Fruit fly (Drosophila melanogaster) whole organism, wandering third instar larva: ENCODE measurements around the gene CG8142.
A peak's percentile ranks its signal among the peaks of the same experiment; 100 is the strongest.

Source experiments
- Abd-B ChIP-seq: fragments of >200 bp; optimal IDR thresholded peaks from 2 replicates; lab custom pipeline; 2017; ENCODE audit warnings: missing biosample characterization, missing genetic modification characterization
- CG9705 ChIP-seq: fragments of 200-800 bp; sonication (Bioruptor generic); optimal IDR thresholded peaks from 2 replicates; lab custom pipeline; 2018; ENCODE audit warnings: missing biosample characterization, mild to moderate bottlenecking, missing genetic modification characterization
- CrebA ChIP-seq: fragments of 200-800 bp; sonication (Bioruptor generic); optimal IDR thresholded peaks from 2 replicates; lab custom pipeline; 2016; ENCODE audit warnings: missing biosample characterization, mild to moderate bottlenecking, missing genetic modification characterization, borderline replicate concordance
- Dfd ChIP-seq: fragments of >200 bp; optimal IDR thresholded peaks from 2 replicates; lab custom pipeline; 2017; ENCODE audit warnings: missing biosample characterization, missing genetic modification characterization
- Dif ChIP-seq: fragments of 200-275, 200-300 bp; sonication (Bioruptor generic); optimal IDR thresholded peaks from 2 replicates; lab custom pipeline; 2018; ENCODE audit warnings: missing biosample characterization, missing genetic modification characterization; ENCODE audit not compliant: partially characterized antibody
- GATAd ChIP-seq: sonication (Bioruptor generic); optimal IDR thresholded peaks from 2 replicates; lab custom pipeline; 2016; ENCODE audit warnings: missing biosample characterization, missing genetic modification characterization
- HLH106 ChIP-seq: fragments of 200-800 bp; optimal IDR thresholded peaks from 3 replicates; lab custom pipeline; 2019; ENCODE audit warnings: missing biosample characterization, mild to moderate bottlenecking, missing genetic modification characterization, moderate library complexity
- Hr78 ChIP-seq: fragments of >200 bp; optimal IDR thresholded peaks from 2 replicates; lab custom pipeline; 2017; ENCODE audit warnings: missing biosample characterization, missing genetic modification characterization
- Hr83 ChIP-seq: fragments of 200-300 bp; sonication (Bioruptor generic); optimal IDR thresholded peaks from 2 replicates; lab custom pipeline; 2016; ENCODE audit warnings: missing biosample characterization, mild to moderate bottlenecking, missing genetic modification characterization, moderate library complexity; ENCODE audit not compliant: poor library complexity, severe bottlenecking
- Jra ChIP-seq: sonication (Bioruptor generic); optimal IDR thresholded peaks from 2 replicates; lab custom pipeline; 2016; ENCODE audit warnings: missing biosample characterization, missing genetic modification characterization
- Myc ChIP-seq: fragments of >200 bp; optimal IDR thresholded peaks from 2 replicates; lab custom pipeline; 2017
- N ChIP-seq: fragments of >200 bp; optimal IDR thresholded peaks from 2 replicates; lab custom pipeline; 2018; ENCODE audit warnings: missing biosample characterization, missing external identifiers, missing genetic modification characterization
- OdsH ChIP-seq: fragments of 200-800 bp; sonication (Bioruptor generic); optimal IDR thresholded peaks from 2 replicates; lab custom pipeline; 2016; ENCODE audit warnings: missing biosample characterization, mild to moderate bottlenecking, missing genetic modification characterization
- Rel ChIP-seq, 2 experiments: fragments of 200-800 bp; sonication (Bioruptor generic) in 1 of 2; optimal IDR thresholded peaks; 2 replicates in 1 of 2; 3 replicates in 1 of 2; lab custom pipeline; 2016 to 2019; ENCODE audit warnings: mild to moderate bottlenecking in 2 of 2, missing biosample characterization in 2 of 2, missing genetic modification characterization in 2 of 2, moderate library complexity in 1 of 2
- Vsx2 ChIP-seq: fragments of 200-300, 225-300 bp; sonication (Bioruptor generic); optimal IDR thresholded peaks from 2 replicates; lab custom pipeline; 2018; ENCODE audit warnings: missing biosample characterization, missing genetic modification characterization; ENCODE audit not compliant: partially characterized antibody
- br ChIP-seq: fragments of 200-800 bp; sonication (Bioruptor generic); optimal IDR thresholded peaks from 2 replicates; lab custom pipeline; 2016; ENCODE audit warnings: missing biosample characterization, missing genetic modification characterization
- brk ChIP-seq: fragments of 200-800 bp; sonication (Bioruptor generic); optimal IDR thresholded peaks from 2 replicates; lab custom pipeline; 2016; ENCODE audit warnings: missing biosample characterization, mild to moderate bottlenecking, missing genetic modification characterization
- dl ChIP-seq, 2 experiments: fragments of 175-275, 200-275 bp in 1 of 2; fragments of 200-275 bp in 1 of 2; sonication (Bioruptor generic); optimal IDR thresholded peaks; lab custom pipeline; 2018; ENCODE audit warnings: mild to moderate bottlenecking in 2 of 2, missing biosample characterization in 2 of 2, missing genetic modification characterization in 2 of 2, moderate library complexity in 2 of 2; ENCODE audit not compliant: partially characterized antibody in 2 of 2, insufficient read depth in 1 of 2
- dmrt93B ChIP-seq: fragments of 200-800 bp; sonication (Bioruptor generic); optimal IDR thresholded peaks from 2 replicates; lab custom pipeline; 2018; ENCODE audit warnings: missing biosample characterization, mild to moderate bottlenecking, missing genetic modification characterization
- dsf ChIP-seq: sonication (Bioruptor generic); optimal IDR thresholded peaks from 2 replicates; lab custom pipeline; 2016; ENCODE audit warnings: missing biosample characterization, missing genetic modification characterization, borderline replicate concordance
- fru ChIP-seq: fragments of 200-800 bp; sonication (Bioruptor generic); optimal IDR thresholded peaks from 3 replicates; lab custom pipeline; 2016; ENCODE audit warnings: missing biosample characterization, mild to moderate bottlenecking, missing genetic modification characterization
- h ChIP-seq: fragments of 200-800 bp; sonication (Bioruptor generic); optimal IDR thresholded peaks from 3 replicates; lab custom pipeline; 2016; ENCODE audit warnings: missing biosample characterization, mild to moderate bottlenecking, missing genetic modification characterization
- jim ChIP-seq: fragments of 175-275, 200-325 bp; sonication (Bioruptor generic); optimal IDR thresholded peaks from 2 replicates; lab custom pipeline; 2016; ENCODE audit warnings: missing biosample characterization, mild to moderate bottlenecking, missing genetic modification characterization
- lola ChIP-seq: fragments of >200 bp; optimal IDR thresholded peaks from 2 replicates; lab custom pipeline; 2017; ENCODE audit warnings: missing biosample characterization, missing genetic modification characterization
- pan ChIP-seq: fragments of >200 bp; optimal IDR thresholded peaks from 2 replicates; lab custom pipeline; 2017
- psq ChIP-seq: fragments of 200-800 bp; sonication (Bioruptor generic); optimal IDR thresholded peaks from 3 replicates; lab custom pipeline; 2017; ENCODE audit warnings: missing biosample characterization, mild to moderate bottlenecking, missing genetic modification characterization, moderate library complexity
- rgr ChIP-seq: fragments of 200-800 bp; sonication (Bioruptor generic); optimal IDR thresholded peaks from 3 replicates; lab custom pipeline; 2016; ENCODE audit warnings: missing biosample characterization, mild to moderate bottlenecking, missing genetic modification characterization
- sage ChIP-seq: fragments of 200-800 bp; sonication (Bioruptor generic); optimal IDR thresholded peaks from 2 replicates; lab custom pipeline; 2016; ENCODE audit warnings: missing biosample characterization, mild to moderate bottlenecking, missing genetic modification characterization
- sv ChIP-seq: fragments of 200-800 bp; sonication (Bioruptor generic); optimal IDR thresholded peaks from 3 replicates; lab custom pipeline; 2016; ENCODE audit warnings: missing biosample characterization, missing genetic modification characterization
- tai ChIP-seq: sonication (Bioruptor generic); optimal IDR thresholded peaks from 2 replicates; lab custom pipeline; 2016; ENCODE audit warnings: missing biosample characterization, missing genetic modification characterization
- usp ChIP-seq: fragments of >200 bp; optimal IDR thresholded peaks from 2 replicates; lab custom pipeline; 2017; ENCODE audit warnings: missing biosample characterization, missing genetic modification characterization
- woc ChIP-seq: sonication (Bioruptor generic); optimal IDR thresholded peaks from 2 replicates; lab custom pipeline; 2016; ENCODE audit warnings: missing biosample characterization, mild to moderate bottlenecking, missing genetic modification characterization

CG8142 gene

dm6 chrX:17886107-17886448 lies 41.6 kb upstream of the CG8142 start:
- no peak for TF ChIP-seq dl (GFP tag; optimal IDR thresholded peaks at IDR 0.05; lab: Kevin White, UChicago; ENCODE audit: insufficient read depth in 1 of 2, partially characterized antibody in 2 of 2)
- no peak for TF ChIP-seq tai (GFP tag; lab: Kevin White, UChicago)
- TF ChIP-seq lola (GFP tag; lab: Kevin White, UChicago), result no peak
- no peak for TF ChIP-seq br
- TF ChIP-seq Rel (GFP tag; optimal IDR thresholded peaks at IDR 0.05; lab: Kevin White, UChicago), result no peak
- no peak for TF ChIP-seq Rel (tag; optimal IDR thresholded peaks at IDR 0.05; lab: Kevin White, UChicago)
- TF ChIP-seq pan (lab: Kevin White, UChicago), result no peak
- TF ChIP-seq jim, result no peak
- TF ChIP-seq CG9705 (GFP tag; lab: Kevin White, UChicago), result no peak
- TF ChIP-seq Abd-B, result no peak

- TF ChIP-seq dsf, result no peak
- no peak for TF ChIP-seq N
- peak; percentile 13 for TF ChIP-seq psq
- TF ChIP-seq jim, result no peak
- TF ChIP-seq Jra (GFP tag; lab: Kevin White, UChicago), result no peak
- TF ChIP-seq rgr (GFP tag; lab: Kevin White, UChicago), result no peak
- TF ChIP-seq OdsH, result no peak
These were observed 40.8 kb upstream of the CG8142 start for dm6 chrX:17885295-17885694.

- TF ChIP-seq Hr78 (GFP tag; lab: Kevin White, UChicago) (no peak), brk (GFP tag; lab: Kevin White, UChicago) (no peak), Rel (GFP tag; optimal IDR thresholded peaks at IDR 0.05; lab: Kevin White, UChicago) (no peak), Rel (tag; optimal IDR thresholded peaks at IDR 0.05; lab: Kevin White, UChicago) (no peak)
- TF ChIP-seq, all 38 proteins: peak for 0
These were observed 40.1 kb upstream of the CG8142 start for dm6 chrX:17884567-17884966.

dm6 chrX:17883418-17883817 lies 38.9 kb upstream of the CG8142 start, which contains the start of gene CG12985:
Gene CG12985 (plus strand): TSS chrX:17883718.
- TF ChIP-seq lola (GFP tag; lab: Kevin White, UChicago), result no peak
- TF ChIP-seq dmrt93B (GFP tag; lab: Kevin White, UChicago), result no peak
- TF ChIP-seq CG9705 (GFP tag; lab: Kevin White, UChicago), result no peak
- TF ChIP-seq CrebA (GFP tag; lab: Kevin White, UChicago), result no peak
- no peak for TF ChIP-seq rgr (GFP tag; lab: Kevin White, UChicago)
- no peak for TF ChIP-seq Hr78 (GFP tag; lab: Kevin White, UChicago)
- no peak for TF ChIP-seq tai (GFP tag; lab: Kevin White, UChicago)
- no peak for TF ChIP-seq sv (GFP tag; lab: Kevin White, UChicago)
- no peak for TF ChIP-seq jim
- no peak for TF ChIP-seq brk (GFP tag; lab: Kevin White, UChicago)
- TF ChIP-seq Jra (GFP tag; lab: Kevin White, UChicago), result no peak
- TF ChIP-seq usp (GFP tag; lab: Kevin White, UChicago), result no peak
- TF ChIP-seq dsf, result no peak
- TF ChIP-seq Dif (GFP tag; lab: Kevin White, UChicago), result no peak
- no peak for TF ChIP-seq GATAd (GFP tag; lab: Kevin White, UChicago)
- no peak for TF ChIP-seq br
- TF ChIP-seq fru, result no peak
- no peak for TF ChIP-seq sage (GFP tag; lab: Kevin White, UChicago)
- TF ChIP-seq pan (lab: Kevin White, UChicago), result no peak
- no peak for TF ChIP-seq h (GFP tag; lab: Kevin White, UChicago)

- no peak for TF ChIP-seq dmrt93B (GFP tag; lab: Kevin White, UChicago)
- no peak for TF ChIP-seq Dfd (GFP tag; lab: Kevin White, UChicago)
- TF ChIP-seq rgr (GFP tag; lab: Kevin White, UChicago), result no peak
These were observed 38.3 kb upstream of the CG8142 start for dm6 chrX:17882769-17883168.

- TF ChIP-seq woc (GFP tag; lab: Kevin White, UChicago), result peak; percentile 19
- TF ChIP-seq dsf, result no peak
- TF ChIP-seq psq, result peak; percentile 70
- no peak for TF ChIP-seq N
- peak; percentile 78 for TF ChIP-seq HLH106
- no peak for TF ChIP-seq Hr83 (GFP tag; lab: Kevin White, UChicago)
- TF ChIP-seq CrebA (GFP tag; lab: Kevin White, UChicago), result peak; percentile 38
- no peak for TF ChIP-seq Jra (GFP tag; lab: Kevin White, UChicago)
- TF ChIP-seq fru, result peak; percentile 80
- peak; percentile 74 for TF ChIP-seq br
- no peak for TF ChIP-seq lola (GFP tag; lab: Kevin White, UChicago)
- no peak for TF ChIP-seq Hr78 (GFP tag; lab: Kevin White, UChicago)
- peak; percentile 47 for TF ChIP-seq OdsH
- TF ChIP-seq Vsx2 (GFP tag; lab: Kevin White, UChicago), result peak; percentile 5
- TF ChIP-seq Myc (lab: Kevin White, UChicago), result no peak
- TF ChIP-seq sage (GFP tag; lab: Kevin White, UChicago), result peak; percentile 1
- no peak for TF ChIP-seq pan (lab: Kevin White, UChicago)
- peak; percentile 24 for TF ChIP-seq CG9705 (GFP tag; lab: Kevin White, UChicago)
- TF ChIP-seq rgr (GFP tag; lab: Kevin White, UChicago), result peak; percentile 80
- peak; percentile 38 for TF ChIP-seq tai (GFP tag; lab: Kevin White, UChicago)
- no peak for TF ChIP-seq jim
- TF ChIP-seq Rel (GFP tag; optimal IDR thresholded peaks at IDR 0.05; lab: Kevin White, UChicago), result peak; percentile 9
- TF ChIP-seq Rel (tag; optimal IDR thresholded peaks at IDR 0.05; lab: Kevin White, UChicago), result peak; percentile 28
- no peak for TF ChIP-seq sv (GFP tag; lab: Kevin White, UChicago)
- TF ChIP-seq h (GFP tag; lab: Kevin White, UChicago), result peak; percentile 81
These were observed 36.9 kb upstream of the CG8142 start for dm6 chrX:17881138-17882121.
